Worm (Caenorhabditis elegans): ENCODE measurements around the gene twk-25.

The twk-25 gene

ce11 chrIV:11524241-11524692 lies 19.8 kb downstream of the twk-25 start, which contains the start of gene mep-1 (continued):
- peak; percentile 75 for TF ChIP-seq swsn-7 (tag; optimal IDR thresholded peaks at IDR 0.05)
- peak; percentile 91 for TF ChIP-seq lin-14 (GFP tag; optimal IDR thresholded peaks at IDR 0.05)
- peak; percentile 66 for TF ChIP-seq skn-1 (tag; optimal IDR thresholded peaks at IDR 0.05)
- no peak for TF ChIP-seq sptf-1 (tag; optimal IDR thresholded peaks at IDR 0.05)
- no peak for TF ChIP-seq ceh-90 (tag; optimal IDR thresholded peaks at IDR 0.05)
- peak; percentile 65 for TF ChIP-seq mep-1 (tag; optimal IDR thresholded peaks at IDR 0.05)
- no peak for TF ChIP-seq lin-39 (tag; optimal IDR thresholded peaks at IDR 0.05)
- TF ChIP-seq rnt-1 (tag; optimal IDR thresholded peaks at IDR 0.05) = peak; percentile 87
- TF ChIP-seq lin-13 (GFP tag; optimal IDR thresholded peaks at IDR 0.05) = peak; percentile 77
- TF ChIP-seq fos-1 (tag; optimal IDR thresholded peaks at IDR 0.05) = peak; percentile 32
- TF ChIP-seq dpl-1 (GFP tag; optimal IDR thresholded peaks at IDR 0.05) = peak; percentile 59 to 69 (median 68)
- peak; percentile 51 to 76 for TF ChIP-seq lin-35 (GFP tag; optimal IDR thresholded peaks at IDR 0.05)
- TF ChIP-seq zip-4 (GFP tag; optimal IDR thresholded peaks at IDR 0.05) = no peak
- peak; percentile 47 for TF ChIP-seq dsc-1 (tag; optimal IDR thresholded peaks at IDR 0.05)
- peak; percentile 49 for TF ChIP-seq egl-13 (tag; optimal IDR thresholded peaks at IDR 0.05)
- TF ChIP-seq xbp-1 (tag; optimal IDR thresholded peaks at IDR 0.05) = peak; percentile 63
- no peak for TF ChIP-seq pag-3 (tag; optimal IDR thresholded peaks at IDR 0.05; ENCODE audit: borderline replicate concordance, insufficient read depth)
- TF ChIP-seq nhr-20 (tag; optimal IDR thresholded peaks at IDR 0.05) = peak; percentile 54
- TF ChIP-seq fkh-4 (tag; optimal IDR thresholded peaks at IDR 0.05; ENCODE audit: borderline replicate concordance) = peak; percentile 28
- TF ChIP-seq fkh-8 (tag; optimal IDR thresholded peaks at IDR 0.05) = peak; percentile 84
- peak; percentile 20 for TF ChIP-seq ama-1 (optimal IDR thresholded peaks at IDR 0.05)
- TF ChIP-seq unc-98 (GFP tag; IDR thresholded peaks at IDR 0.05) = no peak
- no peak for TF ChIP-seq vab-15 (tag; optimal IDR thresholded peaks at IDR 0.05)
- TF ChIP-seq unc-62 (GFP tag; optimal IDR thresholded peaks at IDR 0.05) = no peak
- TF ChIP-seq F16B12.6 (tag; optimal IDR thresholded peaks at IDR 0.05) = peak; percentile 42
- no peak for TF ChIP-seq hpl-2 (GFP tag; optimal IDR thresholded peaks at IDR 0.05)
- peak; percentile 61 for TF ChIP-seq nhr-19 (GFP tag; conservative IDR thresholded peaks at IDR 0.05)
- TF ChIP-seq nhr-12 (tag; optimal IDR thresholded peaks at IDR 0.05) = no peak
- TF ChIP-seq sox-4 (tag; optimal IDR thresholded peaks at IDR 0.05) = no peak
- no peak for TF ChIP-seq hlh-17 (GFP tag; optimal IDR thresholded peaks at IDR 0.05; ENCODE audit: borderline replicate concordance)
- TF ChIP-seq nhr-47 (tag; optimal IDR thresholded peaks at IDR 0.05) = peak; percentile 63
- peak; percentile 3 for TF ChIP-seq unc-130 (tag; optimal IDR thresholded peaks at IDR 0.05)
- TF ChIP-seq snu-23 (GFP tag; optimal IDR thresholded peaks at IDR 0.05) = peak; percentile 75
- TF ChIP-seq jun-1 (tag; optimal IDR thresholded peaks at IDR 0.05) = no peak
- TF ChIP-seq zag-1 (tag; optimal IDR thresholded peaks at IDR 0.05) = no peak
- TF ChIP-seq isw-1 (GFP tag; IDR thresholded peaks at IDR 0.05) = peak; percentile 38; the same call in 1 of the 2 replicates

- TF ChIP-seq unc-62 (GFP tag; optimal IDR thresholded peaks at IDR 0.05) = no peak
- no peak for TF ChIP-seq nhr-19 (GFP tag; conservative IDR thresholded peaks at IDR 0.05)
- TF ChIP-seq elt-2 (tag; optimal IDR thresholded peaks at IDR 0.05) = no peak
- no peak for TF ChIP-seq lin-35 (GFP tag; optimal IDR thresholded peaks at IDR 0.05)
- TF ChIP-seq irx-1 (tag; optimal IDR thresholded peaks at IDR 0.05) = no peak
- peak; percentile 50 for TF ChIP-seq nhr-85 (tag)
- TF ChIP-seq sup-37 (GFP tag; optimal IDR thresholded peaks at IDR 0.05) = no peak
These were observed 21.7 kb downstream of the twk-25 start for ce11 chrIV:11526189-11526588.

- no peak for TF ChIP-seq unc-86 (tag; optimal IDR thresholded peaks at IDR 0.05)
- peak; percentile 20 for TF ChIP-seq nhr-47 (tag; optimal IDR thresholded peaks at IDR 0.05)
- peak; percentile 3 for TF ChIP-seq lin-39 (tag; optimal IDR thresholded peaks at IDR 0.05)
- no peak for TF ChIP-seq elt-3 (tag; optimal IDR thresholded peaks at IDR 0.05)
- no peak for TF ChIP-seq alr-1 (tag; optimal IDR thresholded peaks at IDR 0.05; ENCODE audit: borderline replicate concordance)
- no peak for TF ChIP-seq mab-9 (GFP tag; IDR thresholded peaks at IDR 0.05)
- TF ChIP-seq ztf-11 (tag; optimal IDR thresholded peaks at IDR 0.05) = no peak
- TF ChIP-seq dpl-1 (GFP tag; optimal IDR thresholded peaks at IDR 0.05) = no peak
- TF ChIP-seq sptf-1 (tag; optimal IDR thresholded peaks at IDR 0.05) = no peak
- no peak for TF ChIP-seq nhr-84 (tag; optimal IDR thresholded peaks at IDR 0.05)
- TF ChIP-seq pax-3 (tag; optimal IDR thresholded peaks at IDR 0.05) = no peak
- TF ChIP-seq lin-15B (tag; optimal IDR thresholded peaks at IDR 0.05) = no peak
- no peak for TF ChIP-seq lin-35 (GFP tag; optimal IDR thresholded peaks at IDR 0.05)
- no peak for TF ChIP-seq tbx-2 (tag; optimal IDR thresholded peaks at IDR 0.05)
- no peak for TF ChIP-seq zag-1 (tag; optimal IDR thresholded peaks at IDR 0.05)
- TF ChIP-seq nhr-85 (tag) = peak; percentile 12
- peak; percentile 29 for TF ChIP-seq aly-2 (tag; optimal IDR thresholded peaks at IDR 0.05)
- TF ChIP-seq ama-1 (optimal IDR thresholded peaks at IDR 0.05) = peak; percentile 47
- TF ChIP-seq C04F5.9 (tag; optimal IDR thresholded peaks at IDR 0.05) = no peak
These were observed 23.2 kb downstream of the twk-25 start, which contains the start of gene M04B2.2 for ce11 chrIV:11527752-11528151. M04B2.2 (plus strand) TSS chrIV:11528052.

All from whole organism, L1 larva.